Fruit fly (Drosophila melanogaster): ENCODE results near the gene Cont.

dm6 chr3R:4428585-4429464 is 47.7 kb downstream of the Cont start, which contains the start of gene srl:
- TF ChIP-seq CTCF (optimal IDR thresholded peaks at IDR 0.05) (peak in 1 of 2 experiments; percentile 17), CG8478 (optimal IDR thresholded peaks at IDR 0.05) (no peak)
